Worm (Caenorhabditis elegans) whole organism, young adult: ENCODE results near the gene Y48A6B.8.
"Not testable (repeated sequence)": the region's sequence is repeated elsewhere in the genome, so short reads cannot be mapped to it uniquely, and the experiment has no call there.

Experiments used
- D2030.7 ChIP-seq: fragments of 200-800 bp; sonication (Bioruptor generic); IDR thresholded peaks from 2 replicates; pipeline ENCODE4 v1.3.6; 2022; ENCODE audit warnings: missing genetic modification reagents, missing genetic modification characterization, missing compliant biosample characterization
- F23B12.7 ChIP-seq: sonication (generic microtip); optimal IDR thresholded peaks from 2 replicates; lab custom pipeline; 2017; ENCODE audit warnings: missing genetic modification characterization, mild to moderate bottlenecking, missing compliant biosample characterization, antibody characterized with exemption, moderate library complexity; ENCODE audit not compliant: insufficient read depth
- F57C9.4 ChIP-seq: sonication (generic microtip); optimal IDR thresholded peaks from 2 replicates; lab custom pipeline; 2017; ENCODE audit warnings: mild to moderate bottlenecking, missing genetic modification characterization, missing compliant biosample characterization
- T07F8.4 ChIP-seq: sonication (generic microtip); optimal IDR thresholded peaks from 2 replicates; lab custom pipeline; 2016; ENCODE audit warnings: mild to moderate bottlenecking, missing genetic modification characterization, moderate library complexity, missing compliant biosample characterization
- Y53G8AR.9 ChIP-seq: fragments of 200-800 bp; sonication (Bioruptor generic); conservative IDR thresholded peaks from 2 replicates; pipeline ENCODE4 v1.3.6; 2022; ENCODE audit warnings: missing genetic modification reagents, missing genetic modification characterization, missing compliant biosample characterization
- akir-1 ChIP-seq: fragments of 200-800 bp; sonication (Bioruptor generic); optimal IDR thresholded peaks from 2 replicates; lab custom pipeline; 2018; ENCODE audit warnings: mild to moderate bottlenecking, missing genetic modification characterization, moderate library complexity, missing compliant biosample characterization
- bed-1 ChIP-seq: fragments of 200-800 bp; sonication (Bioruptor generic); IDR thresholded peaks from 2 replicates; pipeline ENCODE4 v1.3.6; 2022; ENCODE audit warnings: missing genetic modification reagents, missing genetic modification characterization, missing compliant biosample characterization
- ccch-3 ChIP-seq: fragments of 200-800 bp; sonication (Bioruptor generic); optimal IDR thresholded peaks from 2 replicates; lab custom pipeline; 2018; ENCODE audit warnings: mild to moderate bottlenecking, missing genetic modification characterization, missing compliant biosample characterization
- ceh-100 ChIP-seq: fragments of 200-800 bp; sonication (Bioruptor generic); IDR thresholded peaks from 2 replicates; pipeline ENCODE4 v1.3.6; 2022; ENCODE audit warnings: missing genetic modification reagents, missing genetic modification characterization, missing compliant biosample characterization
- die-1 ChIP-seq: sonication (generic microtip); optimal IDR thresholded peaks from 2 replicates; lab custom pipeline; 2016; ENCODE audit warnings: missing genotype, mild to moderate bottlenecking, missing genetic modification characterization, missing compliant biosample characterization
- dox-1 ChIP-seq: fragments of 200-800 bp; sonication (Bioruptor generic); IDR thresholded peaks from 2 replicates; pipeline ENCODE4 v1.3.6; 2022; ENCODE audit warnings: missing genetic modification reagents, missing genetic modification characterization, missing compliant biosample characterization
- dpff-1 ChIP-seq: sonication (generic microtip); optimal IDR thresholded peaks from 2 replicates; lab custom pipeline; 2017; ENCODE audit warnings: mild to moderate bottlenecking, missing genetic modification characterization, missing compliant biosample characterization
- egl-18 ChIP-seq: fragments of 200-800 bp; sonication (Bioruptor generic); IDR thresholded peaks from 2 replicates; pipeline ENCODE4 v1.3.6; 2022; ENCODE audit warnings: missing genetic modification reagents, missing genetic modification characterization, missing compliant biosample characterization
- egrh-3 ChIP-seq: fragments of 200-800 bp; sonication (Bioruptor generic); IDR thresholded peaks from 2 replicates; pipeline ENCODE4 v1.3.6; 2022; ENCODE audit warnings: missing genetic modification reagents, missing genetic modification characterization, missing compliant biosample characterization
- ekl-4 ChIP-seq: fragments of 200-800 bp; sonication (Bioruptor generic); IDR thresholded peaks from 2 replicates; pipeline ENCODE4 v1.3.6; 2022; ENCODE audit warnings: missing genetic modification reagents, missing genetic modification characterization, missing compliant biosample characterization
- gei-17 ChIP-seq: fragments of 200-800 bp; sonication (Bioruptor generic); optimal IDR thresholded peaks from 2 replicates; lab custom pipeline; 2018; ENCODE audit warnings: mild to moderate bottlenecking, missing genetic modification characterization, missing compliant biosample characterization
- hlh-12 ChIP-seq: sonication (generic microtip); optimal IDR thresholded peaks from 2 replicates; lab custom pipeline; 2016; ENCODE audit warnings: missing genetic modification characterization, missing compliant biosample characterization
- hlh-26 ChIP-seq: fragments of 200-800 bp; sonication (Bioruptor generic); conservative IDR thresholded peaks from 2 replicates; pipeline ENCODE4 v1.3.6; 2022; ENCODE audit warnings: missing genetic modification reagents, missing genetic modification characterization, missing compliant biosample characterization
- hmg-20 ChIP-seq: fragments of 200-800 bp; sonication (Bioruptor generic); IDR thresholded peaks from 2 replicates; pipeline ENCODE4 v1.3.6; 2022; ENCODE audit warnings: missing genetic modification reagents, missing genetic modification characterization, missing compliant biosample characterization
- hsf-1 ChIP-seq: fragments of 200-800 bp; sonication (Bioruptor generic); IDR thresholded peaks from 2 replicates; pipeline ENCODE4 v1.3.6; 2022; ENCODE audit warnings: missing genetic modification reagents, missing genetic modification characterization, missing compliant biosample characterization
- lag-1 ChIP-seq: fragments of 200-800 bp; sonication (Bioruptor generic); IDR thresholded peaks from 2 replicates; pipeline ENCODE4 v1.3.6; 2022; ENCODE audit warnings: missing genetic modification reagents, missing genetic modification characterization, missing compliant biosample characterization
- lin-54 ChIP-seq: fragments of 200-800 bp; sonication (Bioruptor generic); optimal IDR thresholded peaks from 2 replicates; lab custom pipeline; 2018; ENCODE audit warnings: mild to moderate bottlenecking, missing genetic modification characterization, missing compliant biosample characterization
- madf-3 ChIP-seq: fragments of 200-800 bp; sonication (Bioruptor generic); IDR thresholded peaks from 2 replicates; pipeline ENCODE4 v1.3.6; 2022; ENCODE audit warnings: missing genetic modification reagents, missing genetic modification characterization, missing compliant biosample characterization
- madf-6 ChIP-seq: fragments of 200-800 bp; sonication (Bioruptor generic); IDR thresholded peaks from 2 replicates; pipeline ENCODE4 v1.3.6; 2022; ENCODE audit warnings: missing genetic modification reagents, missing genetic modification characterization, missing compliant biosample characterization
- madf-8 ChIP-seq: fragments of 200-800 bp; sonication (Bioruptor generic); conservative IDR thresholded peaks from 2 replicates; pipeline ENCODE4 v1.3.6; 2022; ENCODE audit warnings: missing genetic modification reagents, missing genetic modification characterization, missing compliant biosample characterization
- mxl-1 ChIP-seq: sonication (generic microtip); optimal IDR thresholded peaks from 2 replicates; lab custom pipeline; 2016; ENCODE audit warnings: missing genetic modification characterization, missing compliant biosample characterization
- nfya-1 ChIP-seq: sonication (generic microtip); optimal IDR thresholded peaks from 2 replicates; lab custom pipeline; 2017; ENCODE audit warnings: antibody characterized with exemption, missing compliant biosample characterization, missing genetic modification characterization, borderline replicate concordance; ENCODE audit not compliant: insufficient read depth
- nfya-2 ChIP-seq: fragments of 200-800 bp; sonication (Bioruptor generic); IDR thresholded peaks from 2 replicates; pipeline ENCODE4 v1.3.6; 2022; ENCODE audit warnings: missing genetic modification reagents, missing genetic modification characterization, missing compliant biosample characterization
- nfyb-1 ChIP-seq: fragments of 200-800 bp; sonication (Bioruptor generic); IDR thresholded peaks from 2 replicates; pipeline ENCODE4 v1.3.6; 2022; ENCODE audit warnings: missing genetic modification reagents, missing genetic modification characterization, missing compliant biosample characterization
- nhr-90 ChIP-seq: sonication (generic microtip); optimal IDR thresholded peaks from 2 replicates; lab custom pipeline; 2016; ENCODE audit warnings: missing genotype, mild to moderate bottlenecking, missing genetic modification characterization, missing compliant biosample characterization
- pbrm-1 ChIP-seq: fragments of 200-800 bp; sonication (Bioruptor generic); IDR thresholded peaks from 2 replicates; pipeline ENCODE4 v1.3.6; 2022; ENCODE audit warnings: missing genetic modification reagents, missing genetic modification characterization, missing compliant biosample characterization
- sea-2 ChIP-seq: fragments of 200-800 bp; sonication (Bioruptor generic); IDR thresholded peaks from 2 replicates; pipeline ENCODE4 v1.3.6; 2022; ENCODE audit warnings: missing genetic modification characterization, missing compliant biosample characterization
- snpc-1.3 ChIP-seq: sonication (generic microtip); optimal IDR thresholded peaks from 2 replicates; lab custom pipeline; 2017; ENCODE audit warnings: missing genetic modification characterization, mild to moderate bottlenecking, missing compliant biosample characterization, antibody characterized with exemption, moderate library complexity, missing genotype, missing genetic modification reagents; ENCODE audit not compliant: insufficient read depth
- somi-1 ChIP-seq: fragments of 200-800 bp; sonication (Bioruptor generic); optimal IDR thresholded peaks from 2 replicates; lab custom pipeline; 2018; ENCODE audit warnings: mild to moderate bottlenecking, missing genetic modification characterization, missing compliant biosample characterization
- tbp1 ChIP-seq: fragments of 200-800 bp; sonication (Bioruptor generic); optimal IDR thresholded peaks from 2 replicates; lab custom pipeline; 2018; ENCODE audit warnings: mild to moderate bottlenecking, missing genetic modification characterization, missing compliant biosample characterization
- unc-130 ChIP-seq: sonication (generic microtip); optimal IDR thresholded peaks from 2 replicates; lab custom pipeline; 2016; ENCODE audit warnings: missing genetic modification reagents, missing genetic modification characterization, missing compliant biosample characterization
- ztf-26 ChIP-seq: sonication (generic microtip); optimal IDR thresholded peaks from 2 replicates; lab custom pipeline; 2017; ENCODE audit warnings: missing genetic modification characterization, missing compliant biosample characterization
- ztf-3 ChIP-seq: fragments of 200-800 bp; sonication (Bioruptor generic); optimal IDR thresholded peaks from 2 replicates; lab custom pipeline; 2018; ENCODE audit warnings: mild to moderate bottlenecking, missing genetic modification characterization, missing compliant biosample characterization
- ztf-6 ChIP-seq: fragments of 200-800 bp; sonication (Bioruptor generic); IDR thresholded peaks from 2 replicates; pipeline ENCODE4 v1.3.6; 2022; ENCODE audit warnings: missing genetic modification reagents, missing genetic modification characterization, missing compliant biosample characterization

Gene Y48A6B.8

ce11 chrIII:11029337-11029736 lies at the start of gene Y48A6B.8:
TSS of gene Y48A6B.8 (minus strand) at chrIII:11029437.
- not testable (repeated sequence) for TF ChIP-seq egrh-3, hlh-26, hmg-20 (GFP tag; lab: Robert Waterston, UW)

- TF ChIP-seq lag-1 (GFP tag; lab: Robert Waterston, UW) (no peak), egl-18 (GFP tag; lab: Robert Waterston, UW) (no peak), madf-6 (GFP tag; lab: Robert Waterston, UW) (no peak), lin-54 (GFP tag; lab: Kevin White, UChicago) (no peak), madf-3 (GFP tag; lab: Robert Waterston, UW) (no peak), nfya-2 (GFP tag; lab: Robert Waterston, UW) (no peak), unc-130 (GFP tag; lab: Kevin White, UChicago) (no peak), somi-1 (no peak), hsf-1 (GFP tag; lab: Robert Waterston, UW) (no peak), akir-1 (GFP tag; lab: Kevin White, UChicago) (no peak), nfya-1 (tag; lab: Kevin White, UChicago) (no peak), mxl-1 (tag; lab: Kevin White, UChicago) (no peak), Y53G8AR.9 (no peak), F57C9.4 (no peak), nfyb-1 (GFP tag; lab: Robert Waterston, UW) (no peak)
Observed at ce11 chrIII:11077404-11077803, 48.2 kb upstream of the Y48A6B.8 start, which contains the start of gene str-246. TSS of gene str-246 (plus strand) at chrIII:11077704.

ce11 chrIII:11076743-11077142 lies 47.5 kb upstream of the Y48A6B.8 start:
- TF ChIP-seq tbp1 (GFP tag; lab: Kevin White, UChicago), result no peak
- TF ChIP-seq madf-8, result no peak
- TF ChIP-seq ceh-100, result no peak
- no peak for TF ChIP-seq hlh-12 (tag; lab: Kevin White, UChicago)
- no peak for TF ChIP-seq snpc-1.3
- TF ChIP-seq ztf-26 (tag; lab: Kevin White, UChicago), result no peak
- no peak for TF ChIP-seq die-1 (tag; lab: Kevin White, UChicago)
- no peak for TF ChIP-seq ztf-3

- TF ChIP-seq pbrm-1, result no peak
- no peak for TF ChIP-seq F23B12.7
- no peak for TF ChIP-seq dpff-1
Observed at ce11 chrIII:11074214-11074613, 45.0 kb upstream of the Y48A6B.8 start, which contains the start of gene str-261. TSS of gene str-261 (plus strand) at chrIII:11074514.

- TF ChIP-seq nhr-90 (tag; lab: Kevin White, UChicago) (no peak), dpff-1 (no peak), dox-1 (GFP tag; lab: Robert Waterston, UW) (no peak), ccch-3 (GFP tag; lab: Kevin White, UChicago) (no peak), sea-2 (GFP tag; lab: Robert Waterston, UW) (no peak), ekl-4 (no peak), ztf-6 (GFP tag; lab: Robert Waterston, UW) (no peak), gei-17 (GFP tag; lab: Kevin White, UChicago) (no peak), bed-1 (GFP tag; lab: Robert Waterston, UW) (no peak), D2030.7 (no peak), T07F8.4 (tag; lab: Kevin White, UChicago) (no peak)
Observed at ce11 chrIII:11070210-11070609, 41.0 kb upstream of the Y48A6B.8 start.
